Worm (Caenorhabditis elegans) whole organism, L4 larva: Measurements from ENCODE around the gene F28C10.3.

Experiments used
- ZK546.5 ChIP-seq, 2 experiments: sonication (generic microtip); optimal IDR thresholded peaks; 2 replicates each; lab custom pipeline; 2017; ENCODE audit warnings: missing biosample characterization in 2 of 2, missing genetic modification characterization in 2 of 2
- daf-12 ChIP-seq: fragments of 150-350 bp; optimal IDR thresholded peaks from 2 replicates; lab custom pipeline; 2014; ENCODE audit warnings: missing biosample characterization, missing genetic modification reagents, missing genetic modification characterization
- fkh-10 ChIP-seq: fragments of 150-350 bp; optimal IDR thresholded peaks from 2 replicates; lab custom pipeline; 2014; ENCODE audit warnings: missing biosample characterization, missing genetic modification reagents, missing genetic modification characterization
- lin-15B ChIP-seq: fragments of 150-350 bp; sonication (generic microtip); optimal IDR thresholded peaks from 3 replicates; lab custom pipeline; 2014; ENCODE audit warnings: missing biosample characterization, missing genetic modification characterization
- lin-39 ChIP-seq: fragments of 150-350 bp; optimal IDR thresholded peaks from 2 replicates; lab custom pipeline; 2014; ENCODE audit warnings: missing biosample characterization, missing genetic modification reagents, missing genetic modification characterization
- lsy-2 ChIP-seq, 2 experiments: fragments of 150-350 bp in 1 of 2; sonication (generic microtip) in 1 of 2; optimal IDR thresholded peaks; 2 replicates each; lab custom pipeline; 2014 to 2017; ENCODE audit warnings: missing biosample characterization in 2 of 2, missing genetic modification characterization in 2 of 2
- mdl-1 ChIP-seq, 2 experiments: fragments of 150-350 bp in 1 of 2; sonication (generic microtip) in 1 of 2; optimal IDR thresholded peaks; 2 replicates each; lab custom pipeline; 2014 to 2017; ENCODE audit warnings: missing biosample characterization in 2 of 2, missing genetic modification characterization in 2 of 2
- nhr-28 ChIP-seq: fragments of 150-350 bp; optimal IDR thresholded peaks from 2 replicates; lab custom pipeline; 2014; ENCODE audit warnings: missing biosample characterization, missing genetic modification characterization
- nhr-48 ChIP-seq: sonication (generic microtip); optimal IDR thresholded peaks from 2 replicates; lab custom pipeline; 2016; ENCODE audit warnings: mild to moderate bottlenecking, missing genetic modification characterization, missing compliant biosample characterization
- saeg-2 ChIP-seq: fragments of 200-800 bp; sonication (Bioruptor generic); IDR thresholded peaks from 2 replicates; pipeline ENCODE4 v1.3.6; 2022; ENCODE audit warnings: missing genetic modification reagents, missing genetic modification characterization, missing compliant biosample characterization
- snpc-1.2 ChIP-seq: fragments of 200-800 bp; sonication (Bioruptor generic); IDR thresholded peaks from 2 replicates; pipeline ENCODE4 v1.3.6; 2022; ENCODE audit warnings: missing genetic modification reagents, missing genetic modification characterization, missing compliant biosample characterization
- spr-3 ChIP-seq: fragments of 200-800 bp; sonication (Bioruptor generic); optimal IDR thresholded peaks from 2 replicates; lab custom pipeline; 2018; ENCODE audit warnings: mild to moderate bottlenecking, missing genetic modification characterization, missing compliant biosample characterization
- unc-130 ChIP-seq: sonication (generic microtip); optimal IDR thresholded peaks from 2 replicates; lab custom pipeline; 2016; ENCODE audit warnings: missing genetic modification reagents, missing genetic modification characterization, missing compliant biosample characterization
- unc-62 ChIP-seq, 3 experiments: fragments of 150-350 bp in 1 of 3; sonication (generic microtip); optimal IDR thresholded peaks in 2 of 3; peaks in 1 of 3; 1 replicate in 1 of 3; 2 replicates in 2 of 3; lab custom pipeline; 2014 to 2017; ENCODE audit warnings: missing biosample characterization in 3 of 3, missing genetic modification characterization in 3 of 3, missing genetic modification reagents in 3 of 3, missing genotype in 1 of 3

DNA sequence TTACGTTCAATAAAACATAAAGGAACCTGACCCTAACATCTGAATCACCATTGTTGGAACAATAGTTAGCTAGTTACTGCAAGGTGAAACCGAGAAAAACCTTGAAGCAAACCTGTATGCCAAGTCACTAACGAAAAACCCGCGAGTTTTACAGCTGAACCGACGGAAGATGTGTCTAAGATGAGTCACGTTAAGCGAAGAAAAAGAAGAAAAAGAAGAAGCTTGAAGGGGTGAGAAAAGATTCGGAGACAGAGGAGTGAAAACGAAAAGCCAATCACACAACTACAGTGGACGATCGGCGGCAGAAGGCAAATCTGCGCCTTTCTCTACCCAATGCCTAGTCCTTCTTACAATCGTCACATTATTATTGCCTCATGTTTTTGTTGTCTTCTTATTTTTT, 22.2 kb upstream of the F28C10.3 start, which contains the start of gene nas-38:
- TF ChIP-seq ZK546.5 (tag; optimal IDR thresholded peaks at IDR 0.05; lab: Kevin White, UChicago) (no peak), saeg-2 (no peak), nhr-48 (tag; lab: Kevin White, UChicago) (no peak), daf-12 (no peak), lin-15B (tag; lab: Kevin White, UChicago) (no peak), spr-3 (GFP tag; lab: Kevin White, UChicago) (no peak), fkh-10 (no peak), nhr-28 (tag; lab: Kevin White, UChicago) (no peak), snpc-1.2 (no peak), unc-62 (GFP tag; optimal IDR thresholded peaks at IDR 0.05 in 1 of 2; lab: Kevin White, UChicago) (no peak), unc-62 (tag; optimal IDR thresholded peaks at IDR 0.05; lab: Kevin White, UChicago) (no peak), mdl-1 (tag; optimal IDR thresholded peaks at IDR 0.05; lab: Kevin White, UChicago) (no peak), unc-130 (GFP tag; lab: Kevin White, UChicago) (no peak), lin-39 (tag; lab: Kevin White, UChicago) (no peak), lsy-2 (tag; optimal IDR thresholded peaks at IDR 0.05; lab: Kevin White, UChicago) (no peak)
